Fruit fly (Drosophila melanogaster): ENCODE results near the gene CG8010.

The CG8010 gene

DNA sequence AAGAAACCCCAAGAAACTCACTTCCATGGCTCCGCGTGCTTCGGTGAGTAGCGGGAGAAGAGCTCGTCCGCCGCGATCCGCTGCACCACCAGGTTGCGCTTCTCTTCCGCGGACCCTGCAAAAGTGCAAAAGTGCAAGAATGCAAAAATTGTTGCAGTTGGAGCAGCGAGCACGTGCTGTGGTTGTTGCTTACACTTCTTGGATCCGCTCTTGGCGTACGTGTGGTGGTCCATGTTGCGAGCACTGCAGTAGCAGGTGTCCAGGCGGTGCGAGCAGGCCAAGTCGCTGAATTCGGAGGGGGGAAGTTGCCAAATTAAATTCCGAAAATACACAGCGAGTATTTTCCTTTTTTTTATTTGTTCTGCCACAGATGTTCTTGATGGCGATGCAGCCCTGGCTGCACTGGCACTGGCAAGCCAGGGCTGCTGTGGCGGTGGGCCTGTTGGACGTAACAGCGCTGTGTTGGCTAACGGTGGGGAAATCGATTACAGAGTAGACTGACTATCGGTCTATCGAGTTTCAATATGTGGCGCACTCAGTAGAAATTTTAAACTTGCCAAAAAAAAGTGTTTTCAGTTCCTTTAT is at the start of gene CG8010 (continued):
- TF ChIP-seq Ptx1 (GFP tag; IDR thresholded peaks at IDR 0.05), result peak; percentile 33; the same call in 1 of the 2 replicates
- TF ChIP-seq ase (GFP tag; IDR thresholded peaks at IDR 0.05), result no peak
- TF ChIP-seq CG13894 (tag; optimal IDR thresholded peaks at IDR 0.05), result no peak
- TF ChIP-seq nerfin-2 (GFP tag; IDR thresholded peaks at IDR 0.05; ENCODE audit: partially characterized antibody), result peak; percentile 42; the same call in 1 of the 2 replicates
- TF ChIP-seq CG2116 (GFP tag; optimal IDR thresholded peaks at IDR 0.05), result peak; percentile 92
- peak; percentile 58; the same call in 2 of the 3 replicates for TF ChIP-seq ci (GFP tag; IDR thresholded peaks at IDR 0.05)
- TF ChIP-seq CG10431 (GFP tag; optimal IDR thresholded peaks at IDR 0.05), result no peak
- TF ChIP-seq sim (GFP tag; IDR thresholded peaks at IDR 0.05), result no peak
- TF ChIP-seq Nf-YA (GFP tag; IDR thresholded peaks at IDR 0.05), result peak; percentile 39; the same call in 1 of the 2 replicates
- TF ChIP-seq nmo (GFP tag; optimal IDR thresholded peaks at IDR 0.05), result peak; percentile 1
- no peak for TF ChIP-seq Dek (tag; optimal IDR thresholded peaks at IDR 0.05)
- TF ChIP-seq caup (GFP tag; optimal IDR thresholded peaks at IDR 0.05; ENCODE audit: severe bottlenecking), result no peak
- no peak for TF ChIP-seq kni (GFP tag; optimal IDR thresholded peaks at IDR 0.05)
- TF ChIP-seq CG14710 (tag; optimal IDR thresholded peaks at IDR 0.05), result peak; percentile 45
- TF ChIP-seq tx (GFP tag; optimal IDR thresholded peaks at IDR 0.05), result peak; percentile 1
- no peak for TF ChIP-seq p53 (GFP tag; optimal IDR thresholded peaks at IDR 0.05)
- peak; percentile 5 for TF ChIP-seq CG13296 (GFP tag; optimal IDR thresholded peaks at IDR 0.05)
- TF ChIP-seq CG4854 (GFP tag; optimal IDR thresholded peaks at IDR 0.05), result no peak
- no peak for TF ChIP-seq CG12942 (GFP tag; optimal IDR thresholded peaks at IDR 0.05)
- no peak for TF ChIP-seq B-H1 (GFP tag; IDR thresholded peaks at IDR 0.05)
- no peak for TF ChIP-seq CG12744 (GFP tag; optimal IDR thresholded peaks at IDR 0.05)
- TF ChIP-seq her (GFP tag; optimal IDR thresholded peaks at IDR 0.05), result peak; percentile 30
- TF ChIP-seq CG12299 (tag; optimal IDR thresholded peaks at IDR 0.05), result no peak
- peak; percentile 13 for TF ChIP-seq tin (GFP tag; optimal IDR thresholded peaks at IDR 0.05)
- TF ChIP-seq CG7963 (GFP tag; IDR thresholded peaks at IDR 0.05; ENCODE audit: partially characterized antibody), result peak; percentile 42; the same call in 1 of the 3 replicates
- no peak for TF ChIP-seq fd64A (GFP tag; optimal IDR thresholded peaks at IDR 0.05)
- TF ChIP-seq twi (tag; optimal IDR thresholded peaks at IDR 0.05), result peak; percentile 35

DNA sequence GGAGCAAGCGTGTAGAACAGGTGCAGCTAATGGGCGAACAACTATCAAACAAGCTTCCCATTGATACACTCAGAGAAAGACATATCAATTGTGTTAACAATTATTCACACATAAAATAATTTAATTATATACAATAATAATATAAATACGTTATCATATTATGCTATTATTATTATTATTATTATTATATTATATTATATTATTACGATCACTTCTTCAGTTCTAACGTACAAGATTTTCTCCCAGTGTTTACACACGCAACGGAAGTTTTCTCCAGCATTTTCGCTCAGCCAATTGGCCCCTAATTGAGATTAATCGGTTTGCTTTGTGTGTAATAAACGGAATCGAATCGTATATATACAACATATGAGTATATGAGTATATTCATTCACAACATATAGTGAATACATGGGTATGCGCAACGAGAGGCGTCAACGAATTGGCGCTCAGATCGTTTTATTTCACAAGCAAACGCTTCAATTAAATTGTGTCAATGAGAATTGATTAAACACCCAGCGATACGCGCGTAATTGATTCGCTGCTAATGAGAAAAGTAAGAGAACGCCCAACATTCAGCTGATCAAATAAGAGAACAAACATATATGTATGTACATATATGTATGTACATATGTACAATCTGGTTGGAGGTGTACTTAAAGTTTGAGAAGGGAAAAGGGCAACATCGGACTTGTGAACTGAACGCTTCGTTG is 48.5 kb upstream of the CG8010 start:
- TF ChIP-seq pros (GFP tag; optimal IDR thresholded peaks at IDR 0.05) (no peak), Drgx (GFP tag; IDR thresholded peaks at IDR 0.05) (0 out of 2 replicates have a peak, but pooled peaks have one; percentile 10), CG6765 (GFP tag; optimal IDR thresholded peaks at IDR 0.05) (no peak), CG8089 (GFP tag; optimal IDR thresholded peaks at IDR 0.05) (no peak), mirr (GFP tag; optimal IDR thresholded peaks at IDR 0.05) (peak; percentile 30), peb (GFP tag; IDR thresholded peaks at IDR 0.05) (no peak), z (GFP tag; IDR thresholded peaks at IDR 0.05) (no peak), CG11723 (GFP tag; optimal IDR thresholded peaks at IDR 0.05) (no peak), chinmo (GFP tag; IDR thresholded peaks at IDR 0.05; ENCODE audit: partially characterized antibody) (no peak), CG8281 (tag; optimal IDR thresholded peaks at IDR 0.05) (no peak), NC2β (GFP tag; optimal IDR thresholded peaks at IDR 0.05) (no peak), crol (GFP tag; IDR thresholded peaks at IDR 0.05) (no peak), cato (GFP tag; optimal IDR thresholded peaks at IDR 0.05; ENCODE audit: borderline replicate concordance) (no peak), Dek (tag; optimal IDR thresholded peaks at IDR 0.05) (peak; percentile 45), CG13123 (GFP tag; optimal IDR thresholded peaks at IDR 0.05) (no peak), CG6813 (GFP tag; optimal IDR thresholded peaks at IDR 0.05) (peak; percentile 58), Jarid2 (GFP tag; optimal IDR thresholded peaks at IDR 0.05) (peak; percentile 1), zen2 (GFP tag; IDR thresholded peaks at IDR 0.05; ENCODE audit: partially characterized antibody) (no peak), lola (GFP tag; optimal IDR thresholded peaks at IDR 0.05) (peak in 1 of 3 experiments; percentile 44), Nf-YA (GFP tag; IDR thresholded peaks at IDR 0.05) (no peak), hkb (optimal IDR thresholded peaks at IDR 0.05) (no peak), hkb (GFP tag; IDR thresholded peaks at IDR 0.05) (peak; percentile 70), twi (tag; optimal IDR thresholded peaks at IDR 0.05) (peak; percentile 25), CG31365 (tag; optimal IDR thresholded peaks at IDR 0.05) (no peak)
